Fruit fly (Drosophila melanogaster) whole organism, embryonic: ENCODE measurements around the gene CG11858.
A peak's percentile ranks its signal among the peaks of the same experiment; 100 is the strongest.

ENCODE experiments used
- Asciz ChIP-seq: fragments of 200-800 bp; sonication (Bioruptor generic); optimal IDR thresholded peaks from 2 replicates; lab custom pipeline; 2017; ENCODE audit warnings: missing biosample characterization, mild to moderate bottlenecking, missing genetic modification characterization, missing genetic modification reagents
- CG13894 ChIP-seq: fragments of 200-800 bp; sonication (Bioruptor generic); optimal IDR thresholded peaks from 3 replicates; lab custom pipeline; 2018; ENCODE audit warnings: missing biosample characterization, mild to moderate bottlenecking, missing genetic modification characterization, moderate library complexity
- CG14441 ChIP-seq: fragments of 200-800 bp; sonication (Bioruptor generic); IDR thresholded peaks from 2 replicates; pipeline ENCODE4 v1.3.6; 2022; ENCODE audit warnings: missing biosample characterization, missing genetic modification characterization
- CG15011 ChIP-seq: fragments of 200-800 bp; sonication (Bioruptor generic); optimal IDR thresholded peaks from 3 replicates; lab custom pipeline; 2018; ENCODE audit warnings: missing biosample characterization, mild to moderate bottlenecking, missing genetic modification characterization
- CG18599 ChIP-seq: fragments of 200-800 bp; sonication (Bioruptor generic); optimal IDR thresholded peaks from 3 replicates; lab custom pipeline; 2017; ENCODE audit warnings: missing biosample characterization, missing genetic modification characterization, mild to moderate bottlenecking, moderate library complexity, missing genetic modification reagents
- CG2116 ChIP-seq: fragments of 200-800 bp; sonication (Bioruptor generic); optimal IDR thresholded peaks from 3 replicates; lab custom pipeline; 2018; ENCODE audit warnings: missing biosample characterization, mild to moderate bottlenecking, missing genetic modification characterization
- CG2129 ChIP-seq: fragments of 200-800 bp; sonication (Bioruptor generic); IDR thresholded peaks from 2 replicates; pipeline ENCODE4 v1.3.6; 2022; ENCODE audit warnings: missing biosample characterization, missing genetic modification characterization; ENCODE audit not compliant: partially characterized antibody
- CG2875 ChIP-seq: fragments of 200-800 bp; sonication (Bioruptor generic); optimal IDR thresholded peaks from 2 replicates; lab custom pipeline; 2017; ENCODE audit warnings: missing biosample characterization, mild to moderate bottlenecking, missing genetic modification characterization, missing genetic modification reagents
- CG32532 ChIP-seq: fragments of 200-800 bp; sonication (Bioruptor generic); IDR thresholded peaks from 2 replicates; pipeline ENCODE4 v1.3.6; 2022; ENCODE audit warnings: missing biosample characterization, missing genetic modification characterization
- CG34422 ChIP-seq: fragments of 200-800 bp; sonication (Bioruptor generic); IDR thresholded peaks from 3 replicates; pipeline ENCODE4 v1.3.6; 2022; ENCODE audit warnings: missing biosample characterization, missing genetic modification characterization
- CG3995 ChIP-seq: fragments of 200-800 bp; sonication (Bioruptor generic); optimal IDR thresholded peaks from 3 replicates; lab custom pipeline; 2016; ENCODE audit warnings: missing biosample characterization, missing genetic modification characterization
- CG4404 ChIP-seq: fragments of 200-800 bp; sonication (Bioruptor generic); IDR thresholded peaks from 2 replicates; pipeline ENCODE4 v1.3.6; 2022; ENCODE audit warnings: missing biosample characterization, missing genetic modification characterization
- CG6272 ChIP-seq: fragments of 200-800 bp; sonication (Bioruptor generic); IDR thresholded peaks from 2 replicates; pipeline ENCODE4 v1.3.6; 2022; ENCODE audit warnings: missing biosample characterization, missing genetic modification characterization
- CG7556 ChIP-seq: fragments of 200-800 bp; sonication (Bioruptor generic); optimal IDR thresholded peaks from 2 replicates; lab custom pipeline; 2017; ENCODE audit warnings: missing biosample characterization, mild to moderate bottlenecking, missing genetic modification characterization
- CG7745 ChIP-seq: fragments of 200-800 bp; sonication (Bioruptor generic); optimal IDR thresholded peaks from 2 replicates; lab custom pipeline; 2018; ENCODE audit warnings: missing biosample characterization, mild to moderate bottlenecking, missing genetic modification characterization, moderate library complexity
- CG7963 ChIP-seq: fragments of 200-800 bp; sonication (Bioruptor generic); IDR thresholded peaks from 3 replicates; pipeline ENCODE4 v1.3.6; 2022; ENCODE audit warnings: missing biosample characterization, missing genetic modification characterization; ENCODE audit not compliant: partially characterized antibody
- CG7987 ChIP-seq: fragments of 200-800 bp; sonication (Bioruptor generic); optimal IDR thresholded peaks from 2 replicates; lab custom pipeline; 2018; ENCODE audit warnings: missing biosample characterization, mild to moderate bottlenecking, missing genetic modification characterization, moderate library complexity
- CG9727 ChIP-seq: fragments of 200-800 bp; sonication (Bioruptor generic); optimal IDR thresholded peaks from 3 replicates; lab custom pipeline; 2017; ENCODE audit warnings: missing biosample characterization, mild to moderate bottlenecking, missing genetic modification characterization
- CTCF ChIP-seq: fragments of 200-800 bp; sonication (Bioruptor generic); optimal IDR thresholded peaks from 2 replicates; lab custom pipeline; 2017; ENCODE audit warnings: missing biosample characterization, mild to moderate bottlenecking, missing genetic modification characterization, moderate library complexity
- Dbx ChIP-seq: fragments of 200-800 bp; sonication (Bioruptor generic); IDR thresholded peaks from 3 replicates; pipeline ENCODE4 v1.3.6; 2022; ENCODE audit warnings: missing biosample characterization, missing genetic modification characterization
- Dref ChIP-seq: fragments of 200-800 bp; sonication (Bioruptor generic); IDR thresholded peaks from 2 replicates; pipeline ENCODE4 v1.3.6; 2022; ENCODE audit warnings: missing biosample characterization, missing genetic modification characterization
- Elba2 ChIP-seq: fragments of 200-800 bp; sonication (Bioruptor generic); optimal IDR thresholded peaks from 3 replicates; lab custom pipeline; 2016; ENCODE audit warnings: missing biosample characterization, missing genetic modification characterization
- H2.0 ChIP-seq: fragments of 200-800 bp; sonication (Bioruptor generic); IDR thresholded peaks from 2 replicates; pipeline ENCODE4 v1.3.6; 2022; ENCODE audit warnings: missing biosample characterization, missing genetic modification characterization
- HmgD ChIP-seq: fragments of 200-800 bp; sonication (Bioruptor generic); optimal IDR thresholded peaks from 3 replicates; lab custom pipeline; 2016; ENCODE audit warnings: missing biosample characterization, missing genetic modification characterization
- MESR4 ChIP-seq: fragments of 200-800 bp; sonication (Bioruptor generic); optimal IDR thresholded peaks from 2 replicates; lab custom pipeline; 2018; ENCODE audit warnings: missing biosample characterization, mild to moderate bottlenecking, missing genetic modification characterization, moderate library complexity
- Mad ChIP-seq: fragments of 200-800 bp; sonication (Bioruptor generic); optimal IDR thresholded peaks from 2 replicates; lab custom pipeline; 2016; ENCODE audit warnings: missing biosample characterization, missing genetic modification characterization
- Myb ChIP-seq: fragments of 200-800 bp; sonication (Bioruptor generic); optimal IDR thresholded peaks from 2 replicates; lab custom pipeline; 2016; ENCODE audit warnings: missing biosample characterization, missing genetic modification characterization
- Rfx ChIP-seq: fragments of 200-800 bp; sonication (Bioruptor generic); IDR thresholded peaks from 2 replicates; pipeline ENCODE4 v1.3.6; 2022; ENCODE audit warnings: missing biosample characterization, missing genetic modification characterization
- Scr ChIP-seq: fragments of 200-800 bp; sonication (Bioruptor generic); IDR thresholded peaks from 2 replicates; pipeline ENCODE4 v1.3.6; 2022; ENCODE audit warnings: missing biosample characterization, missing genetic modification characterization; ENCODE audit not compliant: partially characterized antibody
- Six4 ChIP-seq: fragments of 200-800 bp; sonication (Bioruptor generic); optimal IDR thresholded peaks from 2 replicates; lab custom pipeline; 2016; ENCODE audit warnings: missing biosample characterization, missing genetic modification characterization
- Vsx1 ChIP-seq: fragments of 200-800 bp; sonication (Bioruptor generic); optimal IDR thresholded peaks from 2 replicates; lab custom pipeline; 2017; ENCODE audit warnings: missing biosample characterization, mild to moderate bottlenecking, missing genetic modification characterization, missing genetic modification reagents
- Xbp1 ChIP-seq: fragments of 200-800 bp; sonication (Bioruptor generic); optimal IDR thresholded peaks from 3 replicates; lab custom pipeline; 2016; ENCODE audit warnings: missing biosample characterization, mild to moderate bottlenecking, missing genetic modification characterization
- Xrp1 ChIP-seq: fragments of 200-800 bp; sonication (Bioruptor generic); IDR thresholded peaks from 2 replicates; pipeline ENCODE4 v1.3.6; 2022; ENCODE audit warnings: missing biosample characterization, missing genetic modification characterization
- al ChIP-seq: fragments of 200-800 bp; sonication (Bioruptor generic); IDR thresholded peaks from 2 replicates; pipeline ENCODE4 v1.3.6; 2022; ENCODE audit warnings: missing biosample characterization, missing genetic modification characterization
- ap ChIP-seq: fragments of 200-800 bp; sonication (Bioruptor generic); IDR thresholded peaks from 2 replicates; pipeline ENCODE4 v1.3.6; 2022; ENCODE audit warnings: missing biosample characterization, missing genetic modification characterization
- bowl ChIP-seq: fragments of 200-800 bp; sonication (Bioruptor generic); IDR thresholded peaks from 2 replicates; pipeline ENCODE4 v1.3.6; 2022; ENCODE audit warnings: missing biosample characterization, missing genetic modification characterization
- hkb ChIP-seq, 2 experiments: fragments of 200-800 bp in 1 of 2; fragments of >200 bp in 1 of 2; sonication (Bioruptor generic) in 1 of 2; IDR thresholded peaks in 1 of 2; optimal IDR thresholded peaks in 1 of 2; 2 replicates each; pipeline versions ENCODE4 v1.3.6 to Lab custom; 2017 to 2022; ENCODE audit warnings: missing biosample characterization in 1 of 2, missing genetic modification characterization in 1 of 2
- insv ChIP-seq, 2 experiments: fragments of 200-800 bp; sonication (Bioruptor generic); optimal IDR thresholded peaks; 3 replicates each; lab custom pipeline; 2016 to 2018; ENCODE audit warnings: missing biosample characterization in 2 of 2, missing genetic modification characterization in 2 of 2
- inv ChIP-seq: fragments of 200-800 bp; sonication (Bioruptor generic); IDR thresholded peaks from 2 replicates; pipeline ENCODE4 v1.3.6; 2022; ENCODE audit warnings: missing biosample characterization, missing genetic modification characterization; ENCODE audit not compliant: partially characterized antibody
- maf-S ChIP-seq: fragments of 200-800 bp; sonication (Bioruptor generic); optimal IDR thresholded peaks from 2 replicates; lab custom pipeline; 2016; ENCODE audit warnings: missing biosample characterization, missing genetic modification characterization
- mam ChIP-seq: fragments of 200-800 bp; sonication (Bioruptor generic); optimal IDR thresholded peaks from 3 replicates; lab custom pipeline; 2016; ENCODE audit warnings: missing biosample characterization, missing genetic modification characterization
- mld ChIP-seq: fragments of 200-800 bp; sonication (Bioruptor generic); IDR thresholded peaks from 3 replicates; pipeline ENCODE4 v1.3.6; 2022; ENCODE audit warnings: missing biosample characterization, missing genetic modification characterization; ENCODE audit not compliant: partially characterized antibody
- oc ChIP-seq: fragments of 200-800 bp; sonication (Bioruptor generic); optimal IDR thresholded peaks from 2 replicates; lab custom pipeline; 2018; ENCODE audit warnings: missing biosample characterization, mild to moderate bottlenecking, missing genetic modification characterization, moderate library complexity
- odd ChIP-seq: fragments of 200-800 bp; sonication (Bioruptor generic); optimal IDR thresholded peaks from 2 replicates; lab custom pipeline; 2017; ENCODE audit warnings: missing biosample characterization, mild to moderate bottlenecking, missing genetic modification characterization
- pnt ChIP-seq: fragments of 200-800 bp; sonication (Bioruptor generic); optimal IDR thresholded peaks from 3 replicates; lab custom pipeline; 2016; ENCODE audit warnings: missing biosample characterization, missing genetic modification characterization
- slou ChIP-seq: fragments of 200-800 bp; sonication (Bioruptor generic); optimal IDR thresholded peaks from 3 replicates; lab custom pipeline; 2016; ENCODE audit warnings: missing biosample characterization, missing genetic modification characterization
- slp2 ChIP-seq: fragments of 200-800 bp; sonication (Bioruptor generic); optimal IDR thresholded peaks from 2 replicates; lab custom pipeline; 2016; ENCODE audit warnings: missing biosample characterization, missing genetic modification characterization
- so ChIP-seq: fragments of 200-800 bp; sonication (Bioruptor generic); IDR thresholded peaks from 3 replicates; pipeline ENCODE4 v1.3.6; 2022; ENCODE audit warnings: missing biosample characterization, missing genetic modification characterization
- stwl ChIP-seq: fragments of 200-800 bp; sonication (Bioruptor generic); optimal IDR thresholded peaks from 3 replicates; lab custom pipeline; 2018; ENCODE audit warnings: missing biosample characterization, mild to moderate bottlenecking, missing genetic modification characterization, moderate library complexity
- zen2 ChIP-seq: fragments of 200-800 bp; sonication (Bioruptor generic); IDR thresholded peaks from 3 replicates; pipeline ENCODE4 v1.3.6; 2022; ENCODE audit warnings: missing biosample characterization, missing genetic modification characterization; ENCODE audit not compliant: partially characterized antibody

CG11858 gene

DNA sequence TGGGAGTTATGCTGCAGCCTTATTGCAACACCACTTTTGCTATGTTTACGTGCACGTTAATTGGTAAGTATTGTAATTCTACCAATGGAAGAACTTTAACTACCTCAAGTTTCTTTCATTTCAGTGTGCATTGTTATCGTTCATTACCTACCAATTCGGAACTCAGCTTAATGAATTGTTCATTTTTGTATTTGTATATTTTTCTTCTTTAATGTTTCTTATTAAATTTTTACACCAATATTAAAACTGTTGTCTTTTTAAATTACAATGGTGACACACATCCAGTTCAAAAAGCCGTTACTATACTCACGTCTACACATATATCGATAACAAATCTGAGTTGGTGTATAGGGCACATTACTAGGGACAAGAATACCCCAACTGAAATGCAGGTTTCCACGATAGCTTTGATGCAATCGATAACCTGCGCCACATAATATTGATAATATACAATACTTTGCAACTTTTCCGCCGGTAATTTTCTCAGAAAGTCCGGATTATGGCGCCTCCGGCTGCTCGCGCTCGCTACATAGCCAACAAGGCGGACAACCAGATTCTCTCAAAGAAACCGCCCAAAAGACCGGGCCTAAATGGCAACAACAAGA lies 41.2 kb upstream of the CG11858 start, which contains the start of gene Alg9 (continued):
- TF ChIP-seq hkb (optimal IDR thresholded peaks at IDR 0.05; lab: Kevin White, UChicago) (peak; percentile 18), hkb (GFP tag; IDR thresholded peaks at IDR 0.05; lab: Robert Waterston, UW) (no peak), CG7556 (no peak), Scr (GFP tag; lab: Robert Waterston, UW) (peak; percentile 88), maf-S (no peak), CG14441 (GFP tag; lab: Robert Waterston, UW) (no peak), CG3995 (GFP tag; lab: Kevin White, UChicago) (no peak), CG13894 (tag; lab: Kevin White, UChicago) (no peak), bowl (GFP tag; lab: Robert Waterston, UW) (no peak), Elba2 (no peak), CG15011 (no peak), CTCF (GFP tag; lab: Kevin White, UChicago) (peak; percentile 30), odd (no peak), CG32532 (no peak), Xrp1 (GFP tag; lab: Robert Waterston, UW) (no peak), Asciz (GFP tag; lab: Kevin White, UChicago) (no peak), CG7745 (tag; lab: Kevin White, UChicago) (no peak), CG7987 (GFP tag; lab: Kevin White, UChicago) (no peak), slp2 (GFP tag; lab: Kevin White, UChicago) (no peak), zen2 (peak; percentile 94), inv (GFP tag; lab: Robert Waterston, UW) (peak; percentile 83), mld (GFP tag; lab: Robert Waterston, UW) (peak; percentile 88), Myb (GFP tag; lab: Kevin White, UChicago) (peak; percentile 98), so (GFP tag; lab: Robert Waterston, UW) (no peak), HmgD (peak; percentile 46), Six4 (GFP tag; lab: Kevin White, UChicago) (peak; percentile 13), mam (GFP tag; lab: Kevin White, UChicago) (peak; percentile 26), CG2875 (GFP tag; lab: Kevin White, UChicago) (no peak), CG2129 (GFP tag; lab: Robert Waterston, UW) (peak; percentile 69), insv (GFP tag; optimal IDR thresholded peaks at IDR 0.05; lab: Kevin White, UChicago) (no peak), Rfx (GFP tag; lab: Robert Waterston, UW) (peak; percentile 34; the same call in 1 of the 2 replicates), CG9727 (no peak), MESR4 (GFP tag; lab: Kevin White, UChicago) (peak; percentile 8), ap (GFP tag; lab: Robert Waterston, UW) (no peak), oc (no peak), Vsx1 (no peak), CG18599 (GFP tag; lab: Kevin White, UChicago) (no peak), CG6272 (GFP tag; lab: Robert Waterston, UW) (no peak), CG2116 (peak; percentile 84), al (no peak), Dref (GFP tag; lab: Robert Waterston, UW) (peak; percentile 94), Xbp1 (peak; percentile 8), CG7963 (GFP tag; lab: Robert Waterston, UW) (peak; percentile 91), Mad (GFP tag; lab: Kevin White, UChicago) (peak; percentile 3), Dbx (GFP tag; lab: Robert Waterston, UW) (no peak), CG4404 (GFP tag; lab: Robert Waterston, UW) (no peak), stwl (tag; lab: Kevin White, UChicago) (peak; percentile 93), pnt (GFP tag; lab: Kevin White, UChicago) (no peak), CG34422 (GFP tag; lab: Robert Waterston, UW) (peak; percentile 76; the same call in 1 of the 3 replicates), H2.0 (GFP tag; lab: Robert Waterston, UW) (no peak), slou (GFP tag; lab: Kevin White, UChicago) (no peak)
